Worm (Caenorhabditis elegans): Measurements from ENCODE around the gene ins-23.
A peak's percentile ranks its signal among the peaks of the same experiment; 100 is the strongest.

ins-23 gene

DNA sequence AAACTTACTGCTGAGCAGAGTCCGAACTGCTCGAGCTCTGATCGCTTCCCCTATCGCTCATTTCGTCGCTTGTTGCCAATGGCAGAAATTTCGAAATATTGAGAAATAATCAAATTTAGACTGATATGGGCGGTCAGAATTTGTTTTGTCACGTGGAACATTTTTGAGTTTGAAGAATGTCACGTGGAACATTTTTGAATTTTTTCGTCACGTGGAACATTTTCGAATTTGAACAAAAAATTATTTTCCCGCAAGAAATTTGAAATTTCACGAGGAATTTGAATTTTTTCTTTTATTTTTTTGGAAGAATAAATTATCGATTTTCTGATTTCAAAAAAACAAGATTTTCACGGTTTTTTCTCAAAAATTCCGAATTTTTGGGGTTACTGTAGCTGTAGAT is 17.9 kb upstream of the ins-23 start, which contains the start of gene fbxa-155:
fbxa-155 (minus strand) TSS at position 101 of the 400 bp plus-strand sequence.
- TF ChIP-seq nhr-25 (tag; optimal IDR thresholded peaks at IDR 0.05; ENCODE audit: borderline replicate concordance, insufficient read depth) (no peak), ztf-7 (tag; optimal IDR thresholded peaks at IDR 0.05) (no peak), lsy-2 (tag; optimal IDR thresholded peaks at IDR 0.05) (no peak), ceh-20 (GFP tag; IDR thresholded peaks at IDR 0.05) (no peak), nhr-111 (GFP tag; optimal IDR thresholded peaks at IDR 0.05) (no peak), mxl-3 (GFP tag; optimal IDR thresholded peaks at IDR 0.05) (no peak), R02D3.7 (tag; optimal IDR thresholded peaks at IDR 0.05) (no peak), zfp-3 (GFP tag; conservative IDR thresholded peaks at IDR 0.05) (no peak), snpc-4 (tag; optimal IDR thresholded peaks at IDR 0.05) (no peak), madf-5 (GFP tag; IDR thresholded peaks at IDR 0.05) (no peak), gei-8 (GFP tag; optimal IDR thresholded peaks at IDR 0.05) (no peak), F10B5.3 (tag; optimal IDR thresholded peaks at IDR 0.05) (no peak), fos-1 (tag; optimal IDR thresholded peaks at IDR 0.05) (no peak), nhr-76 (tag; optimal IDR thresholded peaks at IDR 0.05) (no peak), spr-3 (GFP tag; optimal IDR thresholded peaks at IDR 0.05) (no peak), nhr-11 (tag; optimal IDR thresholded peaks at IDR 0.05) (no peak), egl-43 (GFP tag; IDR thresholded peaks at IDR 0.05) (no peak), ctbp-1 (GFP tag; IDR thresholded peaks at IDR 0.05) (no peak), jun-1 (tag; optimal IDR thresholded peaks at IDR 0.05) (no peak), lir-3 (tag; optimal IDR thresholded peaks at IDR 0.05) (no peak)

DNA sequence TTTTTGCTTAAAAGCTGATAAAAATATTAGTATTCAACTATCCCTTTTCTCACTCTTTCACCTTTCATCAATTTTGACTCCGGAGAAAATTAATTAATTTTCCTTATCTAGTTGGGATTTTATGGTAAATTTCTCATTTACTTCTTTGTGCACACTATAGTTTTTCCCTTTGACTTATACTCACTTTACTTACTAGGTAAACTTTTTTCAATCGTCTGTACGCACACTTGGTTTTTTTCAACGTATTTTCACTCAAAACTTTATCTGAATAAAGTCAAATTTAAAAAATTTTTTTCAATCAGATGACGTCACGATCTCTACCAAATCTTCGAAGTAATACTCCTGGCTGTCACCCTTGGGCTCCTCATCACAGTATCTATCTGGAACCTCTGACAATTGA is 15.9 kb upstream of the ins-23 start, which contains the start of gene C05B5.16:
C05B5.16 (plus strand) TSS at position 301 of the 400 bp plus-strand sequence.
- no peak for TF ChIP-seq dmd-6 (GFP tag; IDR thresholded peaks at IDR 0.05)
- no peak for TF ChIP-seq lin-29 (GFP tag; IDR thresholded peaks at IDR 0.05)

DNA sequence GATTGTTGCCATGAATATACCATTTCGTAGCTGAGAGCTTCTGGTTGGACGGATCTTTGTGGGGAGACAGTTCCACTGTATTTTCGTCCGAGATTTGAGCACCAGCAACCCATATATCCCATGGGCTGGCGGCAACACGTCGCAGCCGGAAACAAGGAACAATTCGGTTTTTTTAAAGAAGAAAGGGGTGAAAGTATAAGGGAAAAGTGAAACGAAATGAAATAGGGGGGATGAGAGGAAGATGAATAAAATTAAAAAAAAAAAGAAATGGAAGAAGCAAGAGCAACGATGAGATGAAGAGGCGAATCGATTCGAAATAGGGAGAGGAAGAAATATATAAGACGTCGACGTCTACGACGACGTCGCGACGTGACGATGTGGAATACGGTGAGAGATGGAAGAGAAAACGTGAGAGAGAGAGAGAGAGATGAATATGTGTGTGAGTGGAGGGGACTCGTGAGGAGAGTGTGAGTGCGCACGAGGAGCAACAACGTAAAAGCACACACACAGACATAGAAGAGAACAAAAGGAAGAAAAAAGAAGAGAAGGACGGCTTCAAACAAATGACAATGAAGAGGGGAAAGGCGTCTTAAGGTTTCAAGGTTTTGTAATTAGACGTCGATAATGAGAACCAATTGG is 11.5 kb upstream of the ins-23 start, which contains the start of gene rgs-1:
rgs-1 (minus strand) TSS at position 146 of the 639 bp plus-strand sequence.
- TF ChIP-seq hlh-11 (tag; optimal IDR thresholded peaks at IDR 0.05) (no peak), rbr-2 (tag; optimal IDR thresholded peaks at IDR 0.05) (peak; percentile 56), unc-62 (GFP tag; optimal IDR thresholded peaks at IDR 0.05 in 1 of 2) (peak in 1 of 2 experiments; percentile 95), unc-62 (tag; optimal IDR thresholded peaks at IDR 0.05) (no peak), nhr-10 (tag; optimal IDR thresholded peaks at IDR 0.05) (no peak), mdl-1 (tag; optimal IDR thresholded peaks at IDR 0.05) (peak in 1 of 2 experiments; percentile 85), lsy-2 (tag; optimal IDR thresholded peaks at IDR 0.05) (peak; percentile 45 to 53), Y75B8A.6 (GFP tag; IDR thresholded peaks at IDR 0.05) (no peak), hmg-1.1 (GFP tag; IDR thresholded peaks at IDR 0.05) (peak; percentile 64), dmd-8 (GFP tag; IDR thresholded peaks at IDR 0.05) (no peak), sdz-12 (GFP tag; optimal IDR thresholded peaks at IDR 0.05) (no peak), dmd-6 (GFP tag; IDR thresholded peaks at IDR 0.05) (no peak), Y48G9A.11 (GFP tag; IDR thresholded peaks at IDR 0.05) (no peak), ZK546.5 (tag; optimal IDR thresholded peaks at IDR 0.05) (no peak), ztf-7 (tag; optimal IDR thresholded peaks at IDR 0.05) (no peak), madf-9 (GFP tag; conservative IDR thresholded peaks at IDR 0.05) (no peak), T26A8.4 (GFP tag; IDR thresholded peaks at IDR 0.05) (no peak), hlh-30 (tag; optimal IDR thresholded peaks at IDR 0.05; ENCODE audit: insufficient read depth) (peak; percentile 89), fkh-10 (GFP tag; optimal IDR thresholded peaks at IDR 0.05) (peak; percentile 37), nhr-41 (GFP tag; IDR thresholded peaks at IDR 0.05) (no peak), lin-13 (GFP tag; optimal IDR thresholded peaks at IDR 0.05) (no peak), Y105C5A.15 (GFP tag; IDR thresholded peaks at IDR 0.05) (no peak), aha-1 (tag) (peak; percentile 32)

Data from whole organism, L4 larva.